Worm (Caenorhabditis elegans): ENCODE measurements around the gene M03F8.1.

The M03F8.1 gene

ce11 chrV:5928006-5928405 lies 23.2 kb upstream of the M03F8.1 start:
- TF ChIP-seq nhr-90 (tag; optimal IDR thresholded peaks at IDR 0.05; ENCODE audit: poor library complexity) (no peak), lsy-2 (tag; optimal IDR thresholded peaks at IDR 0.05) (no peak), efl-1 (optimal IDR thresholded peaks at IDR 0.05) (no peak), efl-1 (GFP tag; optimal IDR thresholded peaks at IDR 0.05 in 1 of 2) (peak in 1 of 2 experiments; percentile 89)

DNA sequence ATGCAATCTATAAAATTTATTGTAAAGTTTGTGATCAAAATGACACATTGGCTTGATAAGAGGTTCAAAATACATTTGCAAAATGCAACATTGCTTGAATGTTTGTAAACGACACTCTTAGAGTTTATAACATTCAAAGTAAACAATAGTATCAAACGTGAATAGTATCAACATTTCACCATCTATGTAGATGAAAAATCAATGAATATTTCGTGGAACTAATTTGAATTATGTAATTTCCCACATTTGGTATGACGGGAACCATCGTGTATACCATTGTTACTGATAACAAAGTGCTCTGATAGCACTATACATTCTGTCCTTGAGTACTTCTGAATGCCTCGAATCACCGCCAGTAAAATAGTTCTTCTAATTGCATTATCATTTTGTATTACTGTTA lies 20.6 kb upstream of the M03F8.1 start, which contains the start of gene galt-1:
Gene galt-1 (plus strand): TSS at position 318 of the 400 bp plus-strand sequence.
- TF ChIP-seq elt-2 (tag; optimal IDR thresholded peaks at IDR 0.05) (peak; percentile 37), irx-1 (tag; optimal IDR thresholded peaks at IDR 0.05) (no peak)

DNA sequence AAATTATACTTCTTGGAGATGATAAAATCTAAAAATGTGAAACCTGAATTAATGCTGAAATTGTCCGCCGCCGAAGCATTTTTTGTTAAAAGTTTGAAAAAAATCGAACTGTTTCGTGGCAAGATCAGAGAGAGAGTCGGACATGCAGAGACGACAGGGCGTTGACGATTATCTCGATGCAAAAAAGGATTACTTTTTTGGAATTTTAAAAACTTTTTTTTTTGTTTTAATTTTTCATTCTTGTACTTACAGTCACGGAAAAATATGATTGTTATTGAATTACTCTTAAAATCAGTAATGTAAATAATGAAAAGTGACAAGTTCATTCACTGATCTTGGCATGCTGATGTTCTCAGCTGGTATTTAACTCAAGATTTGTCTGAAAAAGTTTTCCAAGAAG lies 14.5 kb upstream of the M03F8.1 start, which contains the start of the genes M03F8.5 and M03F8.7:
Gene M03F8.5 (minus strand): TSS at position 101 of the 400 bp plus-strand sequence.
Gene M03F8.7 (plus strand): TSS at position 249 of the 400 bp plus-strand sequence.
- TF ChIP-seq nhr-76 (tag; optimal IDR thresholded peaks at IDR 0.05), result no peak
- no peak for TF ChIP-seq blmp-1 (tag; optimal IDR thresholded peaks at IDR 0.05)
- TF ChIP-seq aha-1 (tag; optimal IDR thresholded peaks at IDR 0.05), result no peak

ce11 chrV:5939503-5940072 lies 11.6 kb upstream of the M03F8.1 start, which contains the start of gene syf-3:
syf-3 (plus strand) TSS chrV:5940022.
- TF ChIP-seq tlp-1 (tag; optimal IDR thresholded peaks at IDR 0.05) (no peak), snpc-4 (tag; optimal IDR thresholded peaks at IDR 0.05) (peak; percentile 38), tbx-2 (tag; optimal IDR thresholded peaks at IDR 0.05) (peak; percentile 61), pag-3 (tag; optimal IDR thresholded peaks at IDR 0.05; ENCODE audit: borderline replicate concordance, insufficient read depth) (no peak), swsn-7 (tag; optimal IDR thresholded peaks at IDR 0.05) (peak; percentile 59), jun-1 (tag; optimal IDR thresholded peaks at IDR 0.05) (peak; percentile 35), efl-3 (GFP tag; optimal IDR thresholded peaks at IDR 0.05) (no peak), nhr-20 (tag; optimal IDR thresholded peaks at IDR 0.05) (peak; percentile 49), lsy-2 (tag; optimal IDR thresholded peaks at IDR 0.05) (peak; percentile 72 to 78), unc-98 (GFP tag; IDR thresholded peaks at IDR 0.05) (no peak), ets-5 (GFP tag; IDR thresholded peaks at IDR 0.05) (no peak), pqm-1 (tag; optimal IDR thresholded peaks at IDR 0.05) (no peak), ztf-11 (tag; optimal IDR thresholded peaks at IDR 0.05) (no peak), nhr-76 (tag; optimal IDR thresholded peaks at IDR 0.05) (no peak), unc-30 (tag; optimal IDR thresholded peaks at IDR 0.05) (no peak), snu-23 (GFP tag; optimal IDR thresholded peaks at IDR 0.05) (peak; percentile 73), irx-1 (tag; optimal IDR thresholded peaks at IDR 0.05) (peak; percentile 68), ama-1 (optimal IDR thresholded peaks at IDR 0.05) (no peak), nhr-77 (tag; optimal IDR thresholded peaks at IDR 0.05) (no peak), hlh-17 (GFP tag; optimal IDR thresholded peaks at IDR 0.05; ENCODE audit: borderline replicate concordance) (no peak), sox-4 (tag; optimal IDR thresholded peaks at IDR 0.05) (peak; percentile 37), nhr-11 (tag; optimal IDR thresholded peaks at IDR 0.05) (no peak), elt-2 (tag; optimal IDR thresholded peaks at IDR 0.05) (no peak), nhr-237 (tag; optimal IDR thresholded peaks at IDR 0.05) (no peak), ceh-63 (GFP tag; optimal IDR thresholded peaks at IDR 0.05) (no peak), nhr-28 (tag; optimal IDR thresholded peaks at IDR 0.05) (no peak), ceh-90 (tag; optimal IDR thresholded peaks at IDR 0.05) (peak; percentile 30), ceh-88 (GFP tag; IDR thresholded peaks at IDR 0.05) (no peak), C34B4.2 (tag; optimal IDR thresholded peaks at IDR 0.05) (no peak), mef-2 (tag; optimal IDR thresholded peaks at IDR 0.05) (no peak), fkh-10 (GFP tag; optimal IDR thresholded peaks at IDR 0.05) (no peak), nhr-90 (tag; optimal IDR thresholded peaks at IDR 0.05; ENCODE audit: poor library complexity) (peak; percentile 59), dpl-1 (GFP tag; optimal IDR thresholded peaks at IDR 0.05) (peak; percentile 99 to 100 (median 100)), vab-15 (tag; optimal IDR thresholded peaks at IDR 0.05) (peak; percentile 25), mep-1 (tag; optimal IDR thresholded peaks at IDR 0.05) (peak; percentile 67), egl-13 (tag; optimal IDR thresholded peaks at IDR 0.05) (no peak), aha-1 (tag; optimal IDR thresholded peaks at IDR 0.05) (no peak), fos-1 (tag; optimal IDR thresholded peaks at IDR 0.05) (peak; percentile 36), zag-1 (tag; optimal IDR thresholded peaks at IDR 0.05) (no peak), lin-15B (tag; optimal IDR thresholded peaks at IDR 0.05) (no peak), lin-39 (tag; optimal IDR thresholded peaks at IDR 0.05) (peak; percentile 62), fkh-8 (tag; optimal IDR thresholded peaks at IDR 0.05) (no peak), hlh-4 (tag; optimal IDR thresholded peaks at IDR 0.05) (no peak), nhr-12 (tag; optimal IDR thresholded peaks at IDR 0.05) (no peak)

All from whole organism, L1 larva.